Worm (Caenorhabditis elegans) whole organism, mixed stage, embryonic: Measurements from ENCODE around the gene him-5.

Source experiments
- hlh-1 ChIP-seq: fragments of 150-350 bp; optimal IDR thresholded peaks from 2 replicates; lab custom pipeline; 2014; ENCODE audit warnings: missing biosample characterization, missing genetic modification reagents, missing genetic modification characterization
- snpc-4 ChIP-seq: fragments of 150-350 bp; optimal IDR thresholded peaks from 2 replicates; lab custom pipeline; 2014; ENCODE audit warnings: missing biosample characterization, missing genetic modification characterization

ce11 chrV:14085589-14085988 is 4.6 kb upstream of the him-5 start, which contains the start of gene D1086.18:
- TF ChIP-seq snpc-4 = no peak
- TF ChIP-seq hlh-1 (tag; lab: Kevin White, UChicago) = no peak
